Worm (Caenorhabditis elegans) whole organism, L3 larva: Measurements from ENCODE around the gene rab-33.
A peak's percentile ranks its signal among the peaks of the same experiment; 100 is the strongest.

Experiments used
- ZK546.5 ChIP-seq: sonication (generic microtip); optimal IDR thresholded peaks from 2 replicates; lab custom pipeline; 2017; ENCODE audit warnings: missing biosample characterization, missing genetic modification characterization
- aly-2 ChIP-seq: fragments of 150-350 bp; optimal IDR thresholded peaks from 2 replicates; lab custom pipeline; 2014; ENCODE audit warnings: missing biosample characterization, missing genetic modification characterization
- ceh-9 ChIP-seq: sonication (generic microtip); optimal IDR thresholded peaks from 2 replicates; lab custom pipeline; 2018; ENCODE audit warnings: missing biosample characterization, missing genetic modification characterization
- daf-12 ChIP-seq: fragments of 150-350 bp; optimal IDR thresholded peaks from 2 replicates; lab custom pipeline; 2014; ENCODE audit warnings: missing biosample characterization, missing genetic modification reagents, missing genetic modification characterization
- egl-27 ChIP-seq: sonication (generic microtip); optimal IDR thresholded peaks from 4 replicates; lab custom pipeline; 2017; ENCODE audit warnings: missing biosample characterization, missing genetic modification reagents, missing genetic modification characterization
- egl-5 ChIP-seq: fragments of 150-350 bp; optimal IDR thresholded peaks from 2 replicates; lab custom pipeline; 2017; ENCODE audit warnings: missing biosample characterization, missing genetic modification reagents, missing genetic modification characterization, inconsistent platforms
- elt-1 ChIP-seq: fragments of 150-350 bp; optimal IDR thresholded peaks from 2 replicates; lab custom pipeline; 2014; ENCODE audit warnings: missing biosample characterization, missing genetic modification characterization
- elt-2 ChIP-seq: sonication (generic microtip); optimal IDR thresholded peaks from 2 replicates; lab custom pipeline; 2016; ENCODE audit warnings: missing genetic modification reagents, mild to moderate bottlenecking, missing genetic modification characterization, missing compliant biosample characterization
- elt-3 ChIP-seq, 3 experiments: fragments of 150-350 bp in 1 of 3; sonication (generic microtip) in 2 of 3; optimal IDR thresholded peaks; 2 replicates in 2 of 3; 4 replicates in 1 of 3; lab custom pipeline; 2014 to 2017; ENCODE audit warnings: missing biosample characterization in 3 of 3, missing genetic modification characterization in 3 of 3
- eor-1 ChIP-seq, 2 experiments: fragments of 150-350 bp; optimal IDR thresholded peaks; 2 replicates each; lab custom pipeline; 2014 to 2018; ENCODE audit warnings: missing biosample characterization in 2 of 2, missing genetic modification characterization in 2 of 2
- fkh-10 ChIP-seq: sonication (generic microtip); optimal IDR thresholded peaks from 2 replicates; lab custom pipeline; 2017; ENCODE audit warnings: missing biosample characterization, missing genetic modification reagents, missing genetic modification characterization
- hmg-11 ChIP-seq: sonication (generic microtip); optimal IDR thresholded peaks from 2 replicates; lab custom pipeline; 2016; ENCODE audit warnings: missing genetic modification characterization, missing compliant biosample characterization
- jun-1 ChIP-seq: fragments of 150-350 bp; optimal IDR thresholded peaks from 2 replicates; lab custom pipeline; 2014; ENCODE audit warnings: missing biosample characterization, missing genetic modification reagents, missing genetic modification characterization
- lin-15B ChIP-seq: fragments of 150-350 bp; optimal IDR thresholded peaks from 2 replicates; lab custom pipeline; 2014; ENCODE audit warnings: missing biosample characterization, missing genetic modification characterization
- lin-39 ChIP-seq: fragments of 150-350 bp; optimal IDR thresholded peaks from 2 replicates; lab custom pipeline; 2018; ENCODE audit warnings: missing biosample characterization, missing genetic modification reagents, missing genetic modification characterization
- lsy-12 ChIP-seq: sonication (generic microtip); optimal IDR thresholded peaks from 2 replicates; lab custom pipeline; 2016; ENCODE audit warnings: mild to moderate bottlenecking, missing genetic modification characterization, missing compliant biosample characterization
- mdl-1 ChIP-seq: fragments of 150-350 bp; optimal IDR thresholded peaks from 2 replicates; lab custom pipeline; 2014; ENCODE audit warnings: missing biosample characterization, missing genetic modification characterization
- nfya-1 ChIP-seq: sonication (generic microtip); optimal IDR thresholded peaks from 2 replicates; lab custom pipeline; 2017; ENCODE audit warnings: missing genetic modification characterization, mild to moderate bottlenecking, missing compliant biosample characterization, antibody characterized with exemption, moderate library complexity; ENCODE audit not compliant: insufficient read depth
- nhr-11 ChIP-seq: fragments of 150-350 bp; optimal IDR thresholded peaks from 2 replicates; lab custom pipeline; 2014; ENCODE audit warnings: missing biosample characterization, missing genetic modification characterization
- nhr-12 ChIP-seq: fragments of 150-350 bp; optimal IDR thresholded peaks from 2 replicates; lab custom pipeline; 2014; ENCODE audit warnings: missing biosample characterization, missing genetic modification characterization
- nhr-25 ChIP-seq: sonication (generic microtip); optimal IDR thresholded peaks from 2 replicates; lab custom pipeline; 2017; ENCODE audit warnings: missing biosample characterization, missing genetic modification characterization
- nhr-28 ChIP-seq: fragments of 150-350 bp; optimal IDR thresholded peaks from 2 replicates; lab custom pipeline; 2014; ENCODE audit warnings: missing biosample characterization, missing genetic modification characterization
- nhr-76 ChIP-seq: fragments of 150-350 bp; sonication (generic microtip); optimal IDR thresholded peaks from 5 replicates; lab custom pipeline; 2014; ENCODE audit warnings: missing biosample characterization, missing genetic modification characterization
- nhr-77 ChIP-seq: fragments of 150-350 bp; optimal IDR thresholded peaks from 2 replicates; lab custom pipeline; 2014; ENCODE audit warnings: missing biosample characterization, missing genetic modification characterization
- pqm-1 ChIP-seq: fragments of 150-350 bp; optimal IDR thresholded peaks from 2 replicates; lab custom pipeline; 2017; ENCODE audit warnings: missing biosample characterization, missing genetic modification characterization, inconsistent platforms
- sea-2 ChIP-seq: fragments of 150-350 bp; sonication (generic microtip); optimal IDR thresholded peaks from 4 replicates; lab custom pipeline; 2014; ENCODE audit warnings: missing biosample characterization, missing genetic modification reagents, missing genetic modification characterization
- snpc-4 ChIP-seq: fragments of 150-350 bp; optimal IDR thresholded peaks from 2 replicates; lab custom pipeline; 2014; ENCODE audit warnings: missing biosample characterization, missing genetic modification characterization
- tbx-2 ChIP-seq: sonication (generic microtip); optimal IDR thresholded peaks from 2 replicates; lab custom pipeline; 2016; ENCODE audit warnings: mild to moderate bottlenecking, missing genetic modification characterization, missing compliant biosample characterization
- zag-1 ChIP-seq: fragments of 150-350 bp; optimal IDR thresholded peaks from 2 replicates; lab custom pipeline; 2014; ENCODE audit warnings: missing biosample characterization, missing genetic modification characterization
- ztf-11 ChIP-seq: fragments of 150-350 bp; optimal IDR thresholded peaks from 2 replicates; lab custom pipeline; 2014; ENCODE audit warnings: missing biosample characterization, missing genetic modification characterization

The rab-33 gene

ce11 chrIII:10527446-10527845 lies 23.8 kb upstream of the rab-33 start:
- TF ChIP-seq hmg-11 (tag; lab: Kevin White, UChicago) (no peak), eor-1 (tag; optimal IDR thresholded peaks at IDR 0.05; lab: Kevin White, UChicago) (no peak), jun-1 (no peak), nhr-28 (tag; lab: Kevin White, UChicago) (no peak), snpc-4 (tag; lab: Kevin White, UChicago) (no peak), ceh-9 (tag; lab: Kevin White, UChicago) (no peak), mdl-1 (no peak), ZK546.5 (no peak), lin-39 (tag; lab: Kevin White, UChicago) (no peak), zag-1 (tag; lab: Kevin White, UChicago) (no peak), lin-15B (tag; lab: Kevin White, UChicago) (no peak), nhr-77 (tag; lab: Kevin White, UChicago) (no peak), sea-2 (GFP tag; lab: Kevin White, UChicago) (no peak), nhr-25 (tag; lab: Kevin White, UChicago) (no peak), tbx-2 (tag; lab: Kevin White, UChicago) (no peak), elt-2 (tag; lab: Kevin White, UChicago) (no peak), fkh-10 (GFP tag; lab: Kevin White, UChicago) (no peak)

- TF ChIP-seq nhr-28 (tag; lab: Kevin White, UChicago), result no peak
- peak; percentile 50 for TF ChIP-seq nhr-11 (tag; lab: Kevin White, UChicago)
- TF ChIP-seq egl-5, result peak; percentile 34
- peak; percentile 76 for TF ChIP-seq lin-39 (tag; lab: Kevin White, UChicago)
- TF ChIP-seq nfya-1 (tag; lab: Kevin White, UChicago), result peak; percentile 41
- TF ChIP-seq, all 47 proteins: peak for 4
These were observed 22.3 kb upstream of the rab-33 start for ce11 chrIII:10525927-10526326.

ce11 chrIII:10524823-10525222 lies 21.2 kb upstream of the rab-33 start:
- TF ChIP-seq snpc-4 (tag; lab: Kevin White, UChicago) (peak; percentile 60), hmg-11 (tag; lab: Kevin White, UChicago) (no peak)

ce11 chrIII:10523025-10523424 lies 19.4 kb upstream of the rab-33 start:
- TF ChIP-seq daf-12 (tag; lab: Kevin White, UChicago) (no peak), aly-2 (no peak), lsy-12 (no peak), elt-1 (tag; lab: Kevin White, UChicago) (peak; percentile 64)

ce11 chrIII:10521219-10521618 lies 17.6 kb upstream of the rab-33 start:
- TF ChIP-seq nhr-12 (tag; lab: Kevin White, UChicago) (no peak), tbx-2 (tag; lab: Kevin White, UChicago) (no peak), ztf-11 (tag; lab: Kevin White, UChicago) (no peak), nhr-76 (tag; lab: Kevin White, UChicago) (no peak), egl-27 (no peak), pqm-1 (tag; lab: Kevin White, UChicago) (no peak), daf-12 (tag; lab: Kevin White, UChicago) (no peak), elt-1 (tag; lab: Kevin White, UChicago) (no peak)

ce11 chrIII:10520523-10520922 lies 16.9 kb upstream of the rab-33 start, which contains the start of gene unc-49:
Gene unc-49 (plus strand): TSS chrIII:10520762.
- TF ChIP-seq elt-3 (tag; optimal IDR thresholded peaks at IDR 0.05; lab: Kevin White, UChicago) (no peak), egl-5 (peak; percentile 33), nfya-1 (tag; lab: Kevin White, UChicago) (peak; percentile 43)
- TF ChIP-seq, all 47 proteins: peak for 2

ce11 chrIII:10519615-10520014 lies 16.0 kb upstream of the rab-33 start:
- no peak for TF ChIP-seq nhr-76 (tag; lab: Kevin White, UChicago)
- no peak for TF ChIP-seq nhr-25 (tag; lab: Kevin White, UChicago)
- no peak for TF ChIP-seq snpc-4 (tag; lab: Kevin White, UChicago)
- TF ChIP-seq elt-3 (tag; optimal IDR thresholded peaks at IDR 0.05; lab: Kevin White, UChicago), result no peak
